Worm (Caenorhabditis elegans): ENCODE measurements around the gene srab-8.

Gene srab-8

DNA sequence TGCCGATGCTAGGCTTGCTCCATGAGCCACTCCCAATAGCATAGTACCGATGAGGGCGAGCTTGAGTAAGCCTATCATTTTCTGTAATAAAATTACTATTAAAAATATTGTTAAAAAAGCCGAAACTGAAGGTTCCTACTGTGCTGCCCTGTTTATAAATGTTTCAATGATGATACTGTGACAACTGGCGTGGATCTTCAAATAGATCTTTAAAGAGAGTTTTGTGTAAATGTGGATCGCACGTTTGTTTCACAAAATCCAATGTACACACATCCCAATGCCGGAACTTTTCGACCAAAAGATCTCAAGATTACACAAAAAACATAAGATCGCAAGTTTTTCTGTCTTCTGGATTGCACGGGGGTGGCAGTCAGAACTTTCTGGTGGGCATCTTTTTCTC lies 10.8 kb upstream of the srab-8 start, which contains the start of gene C36C5.14:
Gene C36C5.14, minus strand, starts transcription at position 101 of the 400 bp plus-strand sequence.
- TF ChIP-seq attf-6 (GFP tag; IDR thresholded peaks at IDR 0.05): no peak
- no peak for TF ChIP-seq unc-130 (GFP tag; optimal IDR thresholded peaks at IDR 0.05)
- no peak for TF ChIP-seq F52B5.7 (tag; optimal IDR thresholded peaks at IDR 0.05)
- no peak for TF ChIP-seq pha-4 (tag; optimal IDR thresholded peaks at IDR 0.05)
- no peak for TF ChIP-seq nfya-1 (tag; optimal IDR thresholded peaks at IDR 0.05; ENCODE audit: borderline replicate concordance, insufficient read depth)
- no peak for TF ChIP-seq aptf-2 (GFP tag; conservative IDR thresholded peaks at IDR 0.05)
- TF ChIP-seq atf-7 (tag; optimal IDR thresholded peaks at IDR 0.05): no peak
- TF ChIP-seq snpc-4 (GFP tag; optimal IDR thresholded peaks at IDR 0.05): no peak
- no peak for TF ChIP-seq snpc-4 (tag; optimal IDR thresholded peaks at IDR 0.05)
- TF ChIP-seq nhr-80 (tag; optimal IDR thresholded peaks at IDR 0.05): no peak
- no peak for TF ChIP-seq T07F8.4 (tag; optimal IDR thresholded peaks at IDR 0.05)
- TF ChIP-seq rec-8 (tag; optimal IDR thresholded peaks at IDR 0.05): no peak
- TF ChIP-seq ceh-40 (GFP tag; IDR thresholded peaks at IDR 0.05): no peak
- TF ChIP-seq lin-35 (GFP tag; optimal IDR thresholded peaks at IDR 0.05): no peak
- no peak for TF ChIP-seq egl-18 (GFP tag; IDR thresholded peaks at IDR 0.05)
- no peak for TF ChIP-seq ztf-25 (GFP tag; IDR thresholded peaks at IDR 0.05)
- no peak for TF ChIP-seq ceh-79 (tag; optimal IDR thresholded peaks at IDR 0.05)
- no peak for TF ChIP-seq cebp-1 (GFP tag; IDR thresholded peaks at IDR 0.05)
- TF ChIP-seq cebp-1 (tag; optimal IDR thresholded peaks at IDR 0.05): no peak
- no peak for TF ChIP-seq ekl-4 (GFP tag; IDR thresholded peaks at IDR 0.05)

DNA sequence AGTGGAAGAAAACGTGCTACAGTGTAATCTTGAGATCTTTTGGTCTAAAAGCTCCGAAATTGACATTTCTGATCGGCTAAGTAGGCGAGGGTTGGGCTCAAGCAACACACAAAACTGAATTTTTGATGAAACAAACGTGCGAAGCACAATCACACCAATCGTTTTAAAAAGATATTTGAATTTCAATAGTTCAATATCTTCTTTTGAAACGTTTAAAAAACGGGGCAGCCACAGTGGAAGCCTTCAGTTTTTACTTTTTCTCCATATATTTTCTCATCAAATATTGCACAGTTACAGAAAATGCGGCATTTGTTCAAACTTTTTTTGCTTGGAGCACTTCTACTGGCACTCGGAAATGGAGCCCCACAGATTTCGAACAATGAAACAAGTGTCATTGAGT lies 10.0 kb upstream of the srab-8 start, which contains the start of gene C36C5.4:
Gene C36C5.4, plus strand, starts transcription at position 301 of the 400 bp plus-strand sequence.
- TF ChIP-seq cebp-1 (GFP tag; IDR thresholded peaks at IDR 0.05): no peak
- TF ChIP-seq cebp-1 (tag; optimal IDR thresholded peaks at IDR 0.05): no peak
- TF ChIP-seq sptf-2 (GFP tag; optimal IDR thresholded peaks at IDR 0.05): no peak
- no peak for TF ChIP-seq die-1 (tag; optimal IDR thresholded peaks at IDR 0.05)
- no peak for TF ChIP-seq egrh-3 (GFP tag; IDR thresholded peaks at IDR 0.05)
- TF ChIP-seq ztf-28 (GFP tag; IDR thresholded peaks at IDR 0.05): no peak
- no peak for TF ChIP-seq F57C9.4 (tag; optimal IDR thresholded peaks at IDR 0.05)
- no peak for TF ChIP-seq let-526 (GFP tag; IDR thresholded peaks at IDR 0.05)
- TF ChIP-seq ets-4 (GFP tag; optimal IDR thresholded peaks at IDR 0.05): no peak
- no peak for TF ChIP-seq zfh-2 (GFP tag; conservative IDR thresholded peaks at IDR 0.05)
- no peak for TF ChIP-seq snpc-4 (GFP tag; optimal IDR thresholded peaks at IDR 0.05)
- TF ChIP-seq snpc-4 (tag; optimal IDR thresholded peaks at IDR 0.05): no peak
- no peak for TF ChIP-seq ztf-6 (GFP tag; IDR thresholded peaks at IDR 0.05)
- TF ChIP-seq him-1 (tag; optimal IDR thresholded peaks at IDR 0.05): no peak

DNA sequence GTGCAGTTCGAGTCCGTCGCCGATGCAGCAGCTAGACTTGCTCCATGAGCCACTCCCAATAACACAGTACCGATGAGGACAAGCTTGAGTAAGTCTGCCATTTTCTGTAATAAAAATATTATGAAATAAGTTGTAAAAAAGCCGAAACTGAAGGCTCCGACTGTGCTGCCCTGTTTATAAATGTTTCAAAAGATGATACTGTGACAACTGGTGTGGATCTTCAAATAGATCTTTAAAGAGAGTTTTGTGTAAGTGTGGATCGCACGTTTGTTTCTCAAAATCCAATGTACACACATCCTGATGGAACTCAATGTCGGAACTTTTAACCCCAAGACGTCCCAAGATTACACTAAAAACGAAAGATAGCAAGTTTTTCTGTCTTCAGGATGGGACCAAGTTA lies 7.6 kb upstream of the srab-8 start, which contains the start of gene C36C5.15:
Gene C36C5.15, minus strand, starts transcription at position 101 of the 400 bp plus-strand sequence.
- no peak for TF ChIP-seq lag-1 (GFP tag; IDR thresholded peaks at IDR 0.05)
- TF ChIP-seq F49E8.2 (tag; optimal IDR thresholded peaks at IDR 0.05; ENCODE audit: insufficient read depth): no peak
- no peak for TF ChIP-seq ztf-3 (GFP tag; optimal IDR thresholded peaks at IDR 0.05)
- no peak for TF ChIP-seq nfyb-1 (GFP tag; IDR thresholded peaks at IDR 0.05)
- no peak for TF ChIP-seq egl-44 (GFP tag; IDR thresholded peaks at IDR 0.05)
- TF ChIP-seq lsy-27 (tag; optimal IDR thresholded peaks at IDR 0.05; ENCODE audit: borderline replicate concordance, insufficient read depth): no peak
- no peak for TF ChIP-seq ceh-27 (GFP tag; optimal IDR thresholded peaks at IDR 0.05)
- no peak for TF ChIP-seq hlh-12 (tag; optimal IDR thresholded peaks at IDR 0.05)
- no peak for TF ChIP-seq snpc-1.3 (tag; optimal IDR thresholded peaks at IDR 0.05; ENCODE audit: insufficient read depth)
- no peak for TF ChIP-seq mel-28 (tag; optimal IDR thresholded peaks at IDR 0.05; ENCODE audit: borderline replicate concordance)
- no peak for TF ChIP-seq fkh-3 (tag; optimal IDR thresholded peaks at IDR 0.05)
- TF ChIP-seq lsl-1 (GFP tag; optimal IDR thresholded peaks at IDR 0.05): no peak
- TF ChIP-seq sptf-2 (GFP tag; optimal IDR thresholded peaks at IDR 0.05): no peak
- TF ChIP-seq zfh-2 (GFP tag; conservative IDR thresholded peaks at IDR 0.05): no peak
